Fruit fly (Drosophila melanogaster) whole organism, embryonic: ENCODE results near the gene CG14309.

Experiments
- Bdp1 ChIP-seq: fragments of 200-800 bp; sonication (Bioruptor generic); optimal IDR thresholded peaks from 3 replicates; lab custom pipeline; 2016; ENCODE audit warnings: missing biosample characterization, missing genetic modification characterization
- Bgb ChIP-seq: fragments of 200-800 bp; sonication (Bioruptor generic); IDR thresholded peaks from 2 replicates; pipeline ENCODE4 v1.3.6; 2022; ENCODE audit warnings: missing biosample characterization, missing genetic modification characterization; ENCODE audit not compliant: partially characterized antibody
- CG10209 ChIP-seq: fragments of 200-800 bp; sonication (Bioruptor generic); optimal IDR thresholded peaks from 3 replicates; lab custom pipeline; 2017; ENCODE audit warnings: missing biosample characterization, mild to moderate bottlenecking, missing genetic modification characterization, missing genetic modification reagents
- CG10366 ChIP-seq: fragments of 200-800 bp; sonication (Bioruptor generic); IDR thresholded peaks from 2 replicates; pipeline ENCODE4 v1.3.6; 2022; ENCODE audit warnings: missing biosample characterization, missing genetic modification characterization
- CG10431 ChIP-seq: fragments of 200-800 bp; sonication (Bioruptor generic); optimal IDR thresholded peaks from 3 replicates; lab custom pipeline; 2018; ENCODE audit warnings: missing biosample characterization, mild to moderate bottlenecking, missing genetic modification characterization
- CG11723 ChIP-seq: fragments of 200-800 bp; sonication (Bioruptor generic); optimal IDR thresholded peaks from 2 replicates; lab custom pipeline; 2017; ENCODE audit warnings: missing biosample characterization, mild to moderate bottlenecking, missing genetic modification characterization
- CG13894 ChIP-seq: fragments of 200-800 bp; sonication (Bioruptor generic); optimal IDR thresholded peaks from 3 replicates; lab custom pipeline; 2018; ENCODE audit warnings: missing biosample characterization, mild to moderate bottlenecking, missing genetic modification characterization, moderate library complexity
- CG1647 ChIP-seq: fragments of 200-800 bp; sonication (Bioruptor generic); optimal IDR thresholded peaks from 3 replicates; lab custom pipeline; 2016; ENCODE audit warnings: missing biosample characterization, missing genetic modification characterization
- CG16863 ChIP-seq: fragments of 200-800 bp; sonication (Bioruptor generic); optimal IDR thresholded peaks from 3 replicates; lab custom pipeline; 2016; ENCODE audit warnings: missing biosample characterization, missing genetic modification characterization
- CG30020 ChIP-seq: fragments of 200-800 bp; optimal IDR thresholded peaks from 2 replicates; lab custom pipeline; 2019; ENCODE audit warnings: missing biosample characterization, mild to moderate bottlenecking, missing genetic modification characterization, moderate library complexity
- CG31224 ChIP-seq: fragments of 200-800 bp; sonication (Bioruptor generic); IDR thresholded peaks from 2 replicates; pipeline ENCODE4 v1.3.6; 2022; ENCODE audit warnings: missing biosample characterization, missing genetic modification characterization
- CG6689 ChIP-seq: fragments of 200-800 bp; sonication (Bioruptor generic); IDR thresholded peaks from 2 replicates; pipeline ENCODE4 v1.3.6; 2022; ENCODE audit warnings: missing biosample characterization, missing genetic modification characterization
- CG6813 ChIP-seq: fragments of 200-800 bp; sonication (Bioruptor generic); optimal IDR thresholded peaks from 2 replicates; lab custom pipeline; 2017; ENCODE audit warnings: missing biosample characterization, missing genetic modification characterization, mild to moderate bottlenecking, moderate library complexity, missing genetic modification reagents
- CG8359 ChIP-seq: fragments of 200-800 bp; sonication (Bioruptor generic); optimal IDR thresholded peaks from 2 replicates; lab custom pipeline; 2017; ENCODE audit warnings: missing biosample characterization, mild to moderate bottlenecking, missing genetic modification characterization, borderline replicate concordance
- CG9797 ChIP-seq: fragments of 200-800 bp; sonication (Bioruptor generic); optimal IDR thresholded peaks from 3 replicates; lab custom pipeline; 2018; ENCODE audit warnings: missing biosample characterization, mild to moderate bottlenecking, missing genetic modification characterization
- D ChIP-seq, 2 experiments: fragments of 200-800 bp in 1 of 2; fragments of >200 bp in 1 of 2; sonication (Bioruptor generic) in 1 of 2; optimal IDR thresholded peaks; 2 replicates in 1 of 2; 3 replicates in 1 of 2; lab custom pipeline; 2017; ENCODE audit warnings: mild to moderate bottlenecking in 1 of 2, missing biosample characterization in 1 of 2, missing genetic modification characterization in 1 of 2, missing genetic modification reagents in 1 of 2
- Eip74EF ChIP-seq, 2 experiments: fragments of 200-800 bp in 1 of 2; fragments of >200 bp in 1 of 2; sonication (Bioruptor generic) in 1 of 2; optimal IDR thresholded peaks; 2 replicates each; lab custom pipeline; 2017 to 2019; ENCODE audit warnings: missing biosample characterization in 2 of 2, missing genetic modification characterization in 2 of 2, mild to moderate bottlenecking in 1 of 2, moderate library complexity in 1 of 2
- Hand ChIP-seq: fragments of 200-800 bp; sonication (Bioruptor generic); optimal IDR thresholded peaks from 2 replicates; lab custom pipeline; 2017; ENCODE audit warnings: mild to moderate bottlenecking, missing biosample characterization, missing genetic modification reagents, missing genetic modification characterization
- HmgD ChIP-seq: fragments of 200-800 bp; sonication (Bioruptor generic); optimal IDR thresholded peaks from 3 replicates; lab custom pipeline; 2016; ENCODE audit warnings: missing biosample characterization, missing genetic modification characterization
- HmgZ ChIP-seq: fragments of 200-800 bp; sonication (Bioruptor generic); optimal IDR thresholded peaks from 2 replicates; lab custom pipeline; 2018; ENCODE audit warnings: missing biosample characterization, mild to moderate bottlenecking, missing genetic modification characterization
- NFAT ChIP-seq: fragments of 200-800 bp; sonication (Bioruptor generic); IDR thresholded peaks from 2 replicates; pipeline ENCODE4 v1.3.6; 2022; ENCODE audit warnings: missing biosample characterization, missing genetic modification characterization
- NfI ChIP-seq: fragments of 200-800 bp; sonication (Bioruptor generic); optimal IDR thresholded peaks from 3 replicates; lab custom pipeline; 2018; ENCODE audit warnings: missing biosample characterization, mild to moderate bottlenecking, missing genetic modification characterization, moderate library complexity
- Opbp ChIP-seq: fragments of 200-800 bp; sonication (Bioruptor generic); IDR thresholded peaks from 3 replicates; pipeline ENCODE4 v1.3.6; 2022; ENCODE audit warnings: missing biosample characterization, missing genetic modification characterization; ENCODE audit not compliant: partially characterized antibody
- Sox102F ChIP-seq: fragments of 200-800 bp; sonication (Bioruptor generic); optimal IDR thresholded peaks from 2 replicates; lab custom pipeline; 2018; ENCODE audit warnings: missing biosample characterization, mild to moderate bottlenecking, missing genetic modification characterization, moderate library complexity
- TFAM ChIP-seq: fragments of 200-800 bp; sonication (Bioruptor generic); optimal IDR thresholded peaks from 2 replicates; lab custom pipeline; 2017; ENCODE audit warnings: missing biosample characterization, missing genetic modification characterization, inconsistent platforms
- Vsx1 ChIP-seq: fragments of 200-800 bp; sonication (Bioruptor generic); optimal IDR thresholded peaks from 2 replicates; lab custom pipeline; 2017; ENCODE audit warnings: missing biosample characterization, mild to moderate bottlenecking, missing genetic modification characterization, missing genetic modification reagents
- ase ChIP-seq: fragments of 200-800 bp; sonication (Bioruptor generic); IDR thresholded peaks from 3 replicates; pipeline ENCODE4 v1.3.6; 2022; ENCODE audit warnings: missing biosample characterization, missing genetic modification characterization
- az2 ChIP-seq: fragments of 200-800 bp; sonication (Bioruptor generic); optimal IDR thresholded peaks from 3 replicates; lab custom pipeline; 2016; ENCODE audit warnings: missing biosample characterization, missing genetic modification characterization
- bcd ChIP-seq: fragments of 200-800 bp; sonication (Bioruptor generic); optimal IDR thresholded peaks from 2 replicates; lab custom pipeline; 2017; ENCODE audit warnings: missing biosample characterization, mild to moderate bottlenecking, missing genetic modification characterization
- crp ChIP-seq, 2 experiments: fragments of 200-800 bp; sonication (Bioruptor generic); optimal IDR thresholded peaks; 2 replicates in 1 of 2; 3 replicates in 1 of 2; lab custom pipeline; 2017; ENCODE audit warnings: missing biosample characterization in 2 of 2, missing genetic modification characterization in 2 of 2, mild to moderate bottlenecking in 1 of 2, moderate library complexity in 1 of 2
- fd64A ChIP-seq: fragments of 200-800 bp; sonication (Bioruptor generic); optimal IDR thresholded peaks from 3 replicates; lab custom pipeline; 2018; ENCODE audit warnings: missing biosample characterization, mild to moderate bottlenecking, missing genetic modification characterization
- ftz-f1 ChIP-seq: fragments of 200-800 bp; sonication (Bioruptor generic); optimal IDR thresholded peaks from 2 replicates; lab custom pipeline; 2016; ENCODE audit warnings: missing biosample characterization, missing genetic modification characterization
- gem ChIP-seq: fragments of 200-800 bp; sonication (Bioruptor generic); optimal IDR thresholded peaks from 2 replicates; lab custom pipeline; 2019; ENCODE audit warnings: missing biosample characterization, mild to moderate bottlenecking, missing genetic modification characterization, moderate library complexity
- kah ChIP-seq: fragments of 200-800 bp; sonication (Bioruptor generic); optimal IDR thresholded peaks from 2 replicates; lab custom pipeline; 2018; ENCODE audit warnings: missing biosample characterization, mild to moderate bottlenecking, missing genetic modification characterization
- ken ChIP-seq: fragments of 200-800 bp; sonication (Bioruptor generic); IDR thresholded peaks from 3 replicates; pipeline ENCODE4 v1.3.6; 2022; ENCODE audit warnings: missing biosample characterization, missing genetic modification characterization
- lilli ChIP-seq: fragments of 200-800 bp; sonication (Bioruptor generic); optimal IDR thresholded peaks from 3 replicates; lab custom pipeline; 2016; ENCODE audit warnings: missing biosample characterization, missing genetic modification characterization
- nerfin-1 ChIP-seq: fragments of 200-800 bp; sonication (Bioruptor generic); optimal IDR thresholded peaks from 3 replicates; lab custom pipeline; 2019; ENCODE audit warnings: missing biosample characterization, mild to moderate bottlenecking, missing genetic modification characterization, moderate library complexity
- peb ChIP-seq: fragments of 200-800 bp; sonication (Bioruptor generic); IDR thresholded peaks from 2 replicates; pipeline ENCODE4 v1.3.6; 2022; ENCODE audit warnings: missing biosample characterization, missing genetic modification characterization
- pho ChIP-seq: fragments of 200-800 bp; sonication (Bioruptor generic); optimal IDR thresholded peaks from 2 replicates; lab custom pipeline; 2016; ENCODE audit warnings: missing biosample characterization, missing genetic modification characterization
- ranshi ChIP-seq: fragments of 200-800 bp; sonication (Bioruptor generic); IDR thresholded peaks from 2 replicates; pipeline ENCODE4 v1.3.6; 2022; ENCODE audit warnings: missing biosample characterization, missing genetic modification characterization
- salm ChIP-seq: fragments of 200-800 bp; sonication (Bioruptor generic); optimal IDR thresholded peaks from 2 replicates; lab custom pipeline; 2018; ENCODE audit warnings: missing biosample characterization, mild to moderate bottlenecking, missing genetic modification characterization
- scrt ChIP-seq: fragments of 200-800 bp; sonication (Bioruptor generic); optimal IDR thresholded peaks from 2 replicates; lab custom pipeline; 2018; ENCODE audit warnings: missing biosample characterization, mild to moderate bottlenecking, missing genetic modification characterization, moderate library complexity
- sens-2 ChIP-seq: fragments of 200-800 bp; sonication (Bioruptor generic); IDR thresholded peaks from 2 replicates; pipeline ENCODE4 v1.3.6; 2022; ENCODE audit warnings: missing biosample characterization, missing genetic modification characterization
- sr ChIP-seq: fragments of 200-800 bp; sonication (Bioruptor generic); IDR thresholded peaks from 3 replicates; pipeline ENCODE4 v1.3.6; 2022; ENCODE audit warnings: missing biosample characterization, missing genetic modification characterization
- stc ChIP-seq: fragments of 200-800 bp; sonication (Bioruptor generic); IDR thresholded peaks from 2 replicates; pipeline ENCODE4 v1.3.6; 2022; ENCODE audit warnings: missing biosample characterization, missing genetic modification characterization
- tll ChIP-seq, 2 experiments: fragments of 200-800 bp in 1 of 2; fragments of >200 bp in 1 of 2; sonication (Bioruptor generic) in 1 of 2; optimal IDR thresholded peaks; 2 replicates each; lab custom pipeline; 2017 to 2019; ENCODE audit warnings: missing biosample characterization in 2 of 2, missing genetic modification characterization in 2 of 2, mild to moderate bottlenecking in 1 of 2, moderate library complexity in 1 of 2
- wek ChIP-seq: fragments of 200-800 bp; sonication (Bioruptor generic); optimal IDR thresholded peaks from 3 replicates; lab custom pipeline; 2018; ENCODE audit warnings: missing biosample characterization, mild to moderate bottlenecking, missing genetic modification characterization, moderate library complexity
- z ChIP-seq: fragments of 200-800 bp; sonication (Bioruptor generic); IDR thresholded peaks from 3 replicates; pipeline ENCODE4 v1.3.6; 2022; ENCODE audit warnings: missing biosample characterization, missing genetic modification characterization
- zen2 ChIP-seq: fragments of 200-800 bp; sonication (Bioruptor generic); IDR thresholded peaks from 3 replicates; pipeline ENCODE4 v1.3.6; 2022; ENCODE audit warnings: missing biosample characterization, missing genetic modification characterization; ENCODE audit not compliant: partially characterized antibody

The CG14309 gene

dm6 chr3R:18381014-18381512 lies 3.8 kb downstream of the CG14309 start, which contains the start of gene CG7675 (continued):
- TF ChIP-seq TFAM (GFP tag; lab: Kevin White, UChicago) (no peak), CG9797 (GFP tag; lab: Kevin White, UChicago) (no peak), Eip74EF (GFP tag; optimal IDR thresholded peaks at IDR 0.05; lab: Kevin White, UChicago) (peak in 1 of 2 experiments; percentile 59), crp (GFP tag; optimal IDR thresholded peaks at IDR 0.05; lab: Kevin White, UChicago) (no peak), z (no peak), CG1647 (GFP tag; lab: Kevin White, UChicago) (no peak), Bgb (GFP tag; lab: Robert Waterston, UW) (0 out of 2 replicates have a peak, but pooled peaks have one; percentile 17), ftz-f1 (peak; percentile 20), zen2 (no peak), CG6689 (GFP tag; lab: Robert Waterston, UW) (no peak), ase (GFP tag; lab: Robert Waterston, UW) (no peak), CG11723 (GFP tag; lab: Kevin White, UChicago) (no peak), CG16863 (GFP tag; lab: Kevin White, UChicago) (no peak), NfI (GFP tag; lab: Kevin White, UChicago) (no peak), scrt (GFP tag; lab: Kevin White, UChicago) (no peak), HmgD (GFP tag; lab: Kevin White, UChicago) (no peak), CG10209 (GFP tag; lab: Kevin White, UChicago) (no peak), nerfin-1 (tag; lab: Kevin White, UChicago) (no peak), CG10366 (GFP tag; lab: Robert Waterston, UW) (no peak), lilli (GFP tag; lab: Kevin White, UChicago) (no peak), Bdp1 (GFP tag; lab: Kevin White, UChicago) (no peak), Hand (GFP tag; lab: Kevin White, UChicago) (no peak), wek (no peak), peb (GFP tag; lab: Robert Waterston, UW) (no peak), Opbp (no peak), D (optimal IDR thresholded peaks at IDR 0.05; lab: Kevin White, UChicago) (no peak), D (GFP tag; optimal IDR thresholded peaks at IDR 0.05; lab: Kevin White, UChicago) (no peak), pho (GFP tag; lab: Kevin White, UChicago) (no peak), kah (GFP tag; lab: Kevin White, UChicago) (no peak), gem (tag; lab: Kevin White, UChicago) (no peak), Vsx1 (GFP tag; lab: Kevin White, UChicago) (no peak), sens-2 (GFP tag; lab: Robert Waterston, UW) (0 out of 2 replicates have a peak, but pooled peaks have one; percentile 44), salm (tag; lab: Kevin White, UChicago) (no peak), CG8359 (no peak), bcd (GFP tag; lab: Kevin White, UChicago) (no peak), CG13894 (tag; lab: Kevin White, UChicago) (no peak), stc (GFP tag; lab: Robert Waterston, UW) (no peak), az2 (GFP tag; lab: Kevin White, UChicago) (no peak), fd64A (no peak), CG31224 (GFP tag; lab: Robert Waterston, UW) (no peak), tll (GFP tag; optimal IDR thresholded peaks at IDR 0.05; lab: Kevin White, UChicago) (no peak), Sox102F (GFP tag; lab: Kevin White, UChicago) (no peak), ranshi (GFP tag; lab: Robert Waterston, UW) (no peak), CG30020 (tag; lab: Kevin White, UChicago) (no peak), ken (GFP tag; lab: Robert Waterston, UW) (no peak), NFAT (GFP tag; lab: Robert Waterston, UW) (no peak), sr (no peak), CG10431 (GFP tag; lab: Kevin White, UChicago) (no peak), CG6813 (GFP tag; lab: Kevin White, UChicago) (no peak), HmgZ (no peak)
